Worm (Caenorhabditis elegans) whole organism, L1 larva: ENCODE data around the gene C06A1.7.
A peak's percentile ranks its signal among the peaks of the same experiment; 100 is the strongest.

Source experiments
- C04F5.9 ChIP-seq: sonication (generic microtip); optimal IDR thresholded peaks from 2 replicates; lab custom pipeline; 2016; ENCODE audit warnings: missing genetic modification characterization, missing compliant biosample characterization
- C16A3.4 ChIP-seq: fragments of 150-350 bp; optimal IDR thresholded peaks from 2 replicates; lab custom pipeline; 2014; ENCODE audit warnings: missing biosample characterization, missing genetic modification characterization
- C34B4.2 ChIP-seq: sonication (generic microtip); optimal IDR thresholded peaks from 2 replicates; lab custom pipeline; 2017; ENCODE audit warnings: mild to moderate bottlenecking, missing genetic modification characterization, missing compliant biosample characterization
- F16B12.6 ChIP-seq: fragments of 150-350 bp; optimal IDR thresholded peaks from 2 replicates; lab custom pipeline; 2014; ENCODE audit warnings: missing biosample characterization, missing genetic modification characterization
- Y116A8C.19 ChIP-seq: sonication (generic microtip); optimal IDR thresholded peaks from 2 replicates; lab custom pipeline; 2016; ENCODE audit warnings: missing compliant biosample characterization, missing genetic modification characterization, borderline replicate concordance
- alr-1 ChIP-seq: fragments of 200-800 bp; sonication (Bioruptor generic); optimal IDR thresholded peaks from 2 replicates; lab custom pipeline; 2018; ENCODE audit warnings: borderline replicate concordance, mild to moderate bottlenecking, missing genetic modification characterization, missing compliant biosample characterization
- blmp-1 ChIP-seq: fragments of 150-350 bp; optimal IDR thresholded peaks from 2 replicates; lab custom pipeline; 2014; ENCODE audit warnings: missing biosample characterization, missing genetic modification characterization
- ceh-63 ChIP-seq: fragments of 200-800 bp; sonication (Bioruptor generic); optimal IDR thresholded peaks from 2 replicates; lab custom pipeline; 2018; ENCODE audit warnings: mild to moderate bottlenecking, missing genetic modification characterization, missing compliant biosample characterization
- ceh-82 ChIP-seq, 3 experiments: fragments of 150-350 bp in 1 of 3; sonication (generic microtip) in 2 of 3; optimal IDR thresholded peaks; 2 replicates each; lab custom pipeline; 2014 to 2017; ENCODE audit warnings: missing biosample characterization in 3 of 3, missing genetic modification characterization in 3 of 3
- efl-1 ChIP-seq, 4 experiments: fragments of 150-350 bp; optimal IDR thresholded peaks in 3 of 4; peaks in 1 of 4; 1 replicate in 1 of 4; 2 replicates in 3 of 4; lab custom pipeline; 2014; ENCODE audit warnings: missing biosample characterization in 2 of 4, missing genetic modification characterization in 2 of 4, missing genetic modification reagents in 2 of 4
- elt-3 ChIP-seq, 6 experiments: fragments of 150-350 bp in 1 of 6; sonication (generic microtip); optimal IDR thresholded peaks; 2 replicates each; lab custom pipeline; 2017 to 2018; ENCODE audit warnings: missing biosample characterization in 6 of 6, missing genetic modification characterization in 6 of 6, inconsistent platforms in 1 of 6
- hlh-4 ChIP-seq: sonication (generic microtip); optimal IDR thresholded peaks from 2 replicates; lab custom pipeline; 2016; ENCODE audit warnings: mild to moderate bottlenecking, missing genetic modification characterization, missing compliant biosample characterization
- lin-13 ChIP-seq: fragments of 150-350 bp; optimal IDR thresholded peaks from 2 replicates; lab custom pipeline; 2014; ENCODE audit warnings: missing biosample characterization, missing genetic modification reagents, missing genetic modification characterization
- lin-14 ChIP-seq: fragments of 200-800 bp; sonication (Bioruptor generic); optimal IDR thresholded peaks from 2 replicates; lab custom pipeline; 2018; ENCODE audit warnings: mild to moderate bottlenecking, missing genetic modification characterization, moderate library complexity, missing compliant biosample characterization
- lin-35 ChIP-seq, 2 experiments: fragments of 150-350 bp; optimal IDR thresholded peaks; 2 replicates each; lab custom pipeline; 2014; ENCODE audit warnings: missing biosample characterization in 2 of 2, missing genetic modification characterization in 2 of 2, missing genetic modification reagents in 2 of 2
- lsy-2 ChIP-seq, 2 experiments: fragments of 150-350 bp; optimal IDR thresholded peaks; 2 replicates each; lab custom pipeline; 2014; ENCODE audit warnings: missing biosample characterization in 2 of 2, missing genetic modification characterization in 2 of 2
- mep-1 ChIP-seq: fragments of 150-350 bp; optimal IDR thresholded peaks from 2 replicates; lab custom pipeline; 2014; ENCODE audit warnings: missing biosample characterization, missing genetic modification characterization
- nhr-11 ChIP-seq: fragments of 150-350 bp; optimal IDR thresholded peaks from 2 replicates; lab custom pipeline; 2014; ENCODE audit warnings: missing biosample characterization, missing genetic modification characterization
- nhr-12 ChIP-seq: sonication (generic microtip); optimal IDR thresholded peaks from 2 replicates; lab custom pipeline; 2017; ENCODE audit warnings: missing biosample characterization, missing genetic modification characterization
- nhr-20 ChIP-seq: sonication (generic microtip); optimal IDR thresholded peaks from 2 replicates; lab custom pipeline; 2016; ENCODE audit warnings: mild to moderate bottlenecking, missing genetic modification characterization, missing compliant biosample characterization
- nhr-28 ChIP-seq: fragments of 150-350 bp; optimal IDR thresholded peaks from 2 replicates; lab custom pipeline; 2014; ENCODE audit warnings: missing biosample characterization, missing genetic modification characterization
- nhr-71 ChIP-seq: sonication (generic microtip); optimal IDR thresholded peaks from 2 replicates; lab custom pipeline; 2016; ENCODE audit warnings: mild to moderate bottlenecking, missing genetic modification characterization, moderate library complexity, missing compliant biosample characterization
- nhr-77 ChIP-seq: fragments of 150-350 bp; optimal IDR thresholded peaks from 2 replicates; lab custom pipeline; 2014; ENCODE audit warnings: missing biosample characterization, missing genetic modification characterization
- nhr-84 ChIP-seq: sonication (generic microtip); optimal IDR thresholded peaks from 2 replicates; lab custom pipeline; 2017; ENCODE audit warnings: missing biosample characterization, missing genetic modification characterization
- nhr-85 ChIP-seq: sonication (generic microtip); peaks from one replicate; lab custom pipeline; 2016; ENCODE audit warnings: missing genetic modification characterization, inconsistent platforms, missing compliant biosample characterization
- pax-3 ChIP-seq: fragments of 200-800 bp; sonication (Bioruptor generic); optimal IDR thresholded peaks from 2 replicates; lab custom pipeline; 2018; ENCODE audit warnings: mild to moderate bottlenecking, missing genetic modification characterization, moderate library complexity, missing compliant biosample characterization
- pqm-1 ChIP-seq: sonication (generic microtip); optimal IDR thresholded peaks from 3 replicates; lab custom pipeline; 2017; ENCODE audit warnings: missing biosample characterization, missing genetic modification characterization
- skn-1 ChIP-seq: fragments of 150-350 bp; optimal IDR thresholded peaks from 2 replicates; lab custom pipeline; 2014; ENCODE audit warnings: missing biosample characterization, missing genetic modification characterization
- snpc-4 ChIP-seq: fragments of 150-350 bp; optimal IDR thresholded peaks from 2 replicates; lab custom pipeline; 2014; ENCODE audit warnings: missing biosample characterization, missing genetic modification characterization
- snu-23 ChIP-seq: sonication (generic microtip); optimal IDR thresholded peaks from 2 replicates; lab custom pipeline; 2016; ENCODE audit warnings: missing genetic modification characterization, missing compliant biosample characterization
- sox-4 ChIP-seq: sonication (generic microtip); optimal IDR thresholded peaks from 2 replicates; lab custom pipeline; 2016; ENCODE audit warnings: missing genetic modification characterization, missing compliant biosample characterization
- sup-37 ChIP-seq: fragments of 200-800 bp; sonication (Bioruptor generic); optimal IDR thresholded peaks from 2 replicates; lab custom pipeline; 2018; ENCODE audit warnings: mild to moderate bottlenecking, missing genetic modification characterization, missing compliant biosample characterization
- unc-130 ChIP-seq: fragments of 150-350 bp; optimal IDR thresholded peaks from 2 replicates; lab custom pipeline; 2017; ENCODE audit warnings: missing biosample characterization, missing genetic modification characterization, inconsistent platforms
- unc-86 ChIP-seq: sonication (generic microtip); optimal IDR thresholded peaks from 2 replicates; lab custom pipeline; 2016; ENCODE audit warnings: missing genetic modification characterization, missing compliant biosample characterization
- vab-15 ChIP-seq: sonication (generic microtip); optimal IDR thresholded peaks from 2 replicates; lab custom pipeline; 2017; ENCODE audit warnings: missing genotype, mild to moderate bottlenecking, missing genetic modification characterization, missing compliant biosample characterization
- ztf-11 ChIP-seq, 2 experiments: sonication (generic microtip); optimal IDR thresholded peaks; 2 replicates each; lab custom pipeline; 2016 to 2017; ENCODE audit warnings: missing genetic modification characterization in 2 of 2, missing biosample characterization in 1 of 2, missing compliant biosample characterization in 1 of 2
- ztf-4 ChIP-seq: fragments of 150-350 bp; optimal IDR thresholded peaks from 2 replicates; lab custom pipeline; 2014; ENCODE audit warnings: missing biosample characterization, missing genetic modification characterization

The C06A1.7 gene

DNA sequence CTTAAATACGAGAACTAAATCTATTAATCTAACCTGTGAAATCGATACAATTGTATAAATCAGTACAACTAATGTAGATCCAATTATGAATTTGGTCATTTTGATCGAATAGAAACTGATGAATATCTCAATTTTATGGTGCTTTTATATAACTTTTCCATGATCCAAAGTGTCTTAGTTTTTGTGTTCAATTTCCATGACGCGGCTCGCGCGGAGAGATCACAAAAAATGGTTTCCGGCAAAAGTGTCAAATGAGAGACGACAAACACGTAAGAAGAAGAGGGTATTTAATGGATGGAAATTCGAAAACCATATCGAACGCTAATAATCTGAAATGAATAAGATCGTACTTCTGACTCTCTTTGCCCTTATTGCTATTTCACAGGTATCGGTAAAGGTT is at the start of gene C06A1.7, which contains the start of gene C06A1.6:
C06A1.7 (plus strand) TSS at position 314 of the 400 bp plus-strand sequence.
C06A1.6 (minus strand) TSS at position 101 of the 400 bp plus-strand sequence.
- TF ChIP-seq efl-1 (optimal IDR thresholded peaks at IDR 0.05; lab: Kevin White, UChicago) (no peak), efl-1 (GFP tag; optimal IDR thresholded peaks at IDR 0.05 in 1 of 2; lab: Kevin White, UChicago) (peak in 1 of 2 experiments; percentile 30), skn-1 (tag; lab: Kevin White, UChicago) (no peak)

DNA sequence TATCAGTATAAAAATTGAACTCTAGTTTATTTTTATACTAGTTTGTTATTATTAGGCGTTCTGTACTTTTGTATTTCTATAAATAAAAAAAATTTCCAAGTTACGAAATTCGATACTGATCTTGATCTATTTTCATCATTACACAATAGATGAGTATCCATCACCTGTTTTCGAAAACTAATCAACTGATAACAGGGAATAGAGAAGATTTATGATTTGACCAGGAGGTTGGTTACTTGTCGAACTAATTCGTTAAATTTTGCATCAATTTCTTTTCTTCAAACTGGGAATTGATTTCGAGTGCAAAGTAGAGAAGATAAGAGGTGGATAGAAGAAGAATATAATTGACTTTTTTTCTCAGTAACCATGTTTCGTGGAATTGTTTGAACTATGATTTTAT is 49.3 kb upstream of the C06A1.7 start:
- TF ChIP-seq lsy-2 (tag; optimal IDR thresholded peaks at IDR 0.05; lab: Kevin White, UChicago) (peak in 1 of 2 experiments; percentile 22), unc-130 (tag; lab: Kevin White, UChicago) (no peak), nhr-85 (tag; lab: Kevin White, UChicago) (peak; percentile 78), elt-3 (tag; optimal IDR thresholded peaks at IDR 0.05; lab: Kevin White, UChicago) (peak in 5 of 6 experiments; percentile 16 to 91 (median 89)), nhr-12 (tag; lab: Kevin White, UChicago) (no peak), nhr-77 (no peak), Y116A8C.19 (no peak), pqm-1 (no peak), blmp-1 (peak; percentile 54), nhr-20 (tag; lab: Kevin White, UChicago) (peak; percentile 41), snu-23 (GFP tag; lab: Kevin White, UChicago) (peak; percentile 11), lin-14 (GFP tag; lab: Kevin White, UChicago) (peak; percentile 49), F16B12.6 (no peak), lin-35 (GFP tag; optimal IDR thresholded peaks at IDR 0.05; lab: Kevin White, UChicago) (peak in 1 of 2 experiments; percentile 37), sup-37 (GFP tag; lab: Kevin White, UChicago) (no peak), nhr-71 (tag; lab: Kevin White, UChicago) (peak; percentile 19), ceh-82 (tag; optimal IDR thresholded peaks at IDR 0.05; lab: Kevin White, UChicago) (no peak)
- TF ChIP-seq, all 84 proteins: peak for 9

DNA sequence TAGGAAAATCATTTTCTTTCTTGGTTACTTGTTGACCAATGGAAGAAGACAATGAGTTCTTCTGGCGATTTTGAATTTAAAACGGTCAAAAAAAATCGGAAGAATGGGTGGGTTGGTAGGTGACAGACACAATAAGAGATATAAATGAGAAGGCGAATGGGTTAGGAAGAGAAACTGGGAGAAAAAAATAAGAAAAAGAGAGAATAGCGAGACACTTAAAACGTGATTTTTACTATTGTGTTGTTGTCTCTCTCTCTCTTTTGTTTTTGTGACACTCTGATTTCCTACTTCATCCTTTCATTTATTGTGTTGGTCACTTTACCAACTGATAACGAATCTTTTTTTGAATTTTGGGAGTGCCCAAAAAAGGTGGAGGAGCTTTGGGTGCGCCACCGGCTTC is 48.3 kb upstream of the C06A1.7 start:
- TF ChIP-seq lin-14 (GFP tag; lab: Kevin White, UChicago), result peak; percentile 71
- no peak for TF ChIP-seq C34B4.2
- TF ChIP-seq lin-35 (GFP tag; optimal IDR thresholded peaks at IDR 0.05; lab: Kevin White, UChicago), result peak in 1 of 2 experiments; percentile 24
- no peak for TF ChIP-seq ztf-4
- TF ChIP-seq sup-37 (GFP tag; lab: Kevin White, UChicago), result no peak
- TF ChIP-seq nhr-71 (tag; lab: Kevin White, UChicago), result peak; percentile 25
- no peak for TF ChIP-seq unc-86 (tag; lab: Kevin White, UChicago)
- no peak for TF ChIP-seq mep-1 (tag; lab: Kevin White, UChicago)
- no peak for TF ChIP-seq nhr-28 (tag; lab: Kevin White, UChicago)
- no peak for TF ChIP-seq nhr-11 (tag; lab: Kevin White, UChicago)
- TF ChIP-seq unc-130 (tag; lab: Kevin White, UChicago), result no peak
- no peak for TF ChIP-seq alr-1
- TF ChIP-seq snpc-4 (tag; lab: Kevin White, UChicago), result no peak
- no peak for TF ChIP-seq ztf-11 (tag; optimal IDR thresholded peaks at IDR 0.05; lab: Kevin White, UChicago)
- peak; percentile 63 for TF ChIP-seq nhr-85 (tag; lab: Kevin White, UChicago)
- TF ChIP-seq vab-15 (tag; lab: Kevin White, UChicago), result no peak
- no peak for TF ChIP-seq ceh-63 (GFP tag; lab: Kevin White, UChicago)
- peak; percentile 49 for TF ChIP-seq snu-23 (GFP tag; lab: Kevin White, UChicago)
- TF ChIP-seq ceh-82 (tag; optimal IDR thresholded peaks at IDR 0.05; lab: Kevin White, UChicago), result no peak
- no peak for TF ChIP-seq sox-4 (tag; lab: Kevin White, UChicago)
- TF ChIP-seq pqm-1, result no peak
- peak; percentile 74 for TF ChIP-seq blmp-1
- TF ChIP-seq nhr-77, result no peak
- peak; percentile 48 for TF ChIP-seq nhr-20 (tag; lab: Kevin White, UChicago)
- no peak for TF ChIP-seq hlh-4
- TF ChIP-seq lsy-2 (tag; optimal IDR thresholded peaks at IDR 0.05; lab: Kevin White, UChicago), result peak in 1 of 2 experiments; percentile 25
- no peak for TF ChIP-seq C04F5.9 (tag; lab: Kevin White, UChicago)
- no peak for TF ChIP-seq nhr-84 (tag; lab: Kevin White, UChicago)
- peak; percentile 14 for TF ChIP-seq C16A3.4 (tag; lab: Kevin White, UChicago)
- TF ChIP-seq lin-13 (GFP tag; lab: Kevin White, UChicago), result no peak
- TF ChIP-seq pax-3 (tag; lab: Kevin White, UChicago), result no peak
- peak in 2 of 6 experiments; percentile 4 to 8 for TF ChIP-seq elt-3 (tag; optimal IDR thresholded peaks at IDR 0.05; lab: Kevin White, UChicago)
- TF ChIP-seq, all 84 proteins: peak for 10
